Fruit fly (Drosophila melanogaster): ENCODE results near the gene Pop4.

dm6 chr3L:7992854-7993253 is 14.4 kb upstream of the Pop4 start:
- TF ChIP-seq CTCF (optimal IDR thresholded peaks at IDR 0.05): no peak
- no peak for TF ChIP-seq CG8478 (optimal IDR thresholded peaks at IDR 0.05)
